Fruit fly (Drosophila melanogaster): ENCODE results near the gene CG17568.

CG17568 gene

dm6 chr2L:19154893-19155389, 26.6 kb downstream of the CG17568 start (continued):
- no peak for TF ChIP-seq CG17912 (GFP tag; optimal IDR thresholded peaks at IDR 0.05)
- no peak for TF ChIP-seq sisA (GFP tag; IDR thresholded peaks at IDR 0.05)
- TF ChIP-seq Opbp (GFP tag; IDR thresholded peaks at IDR 0.05; ENCODE audit: partially characterized antibody), result no peak
- no peak for TF ChIP-seq CG6765 (GFP tag; optimal IDR thresholded peaks at IDR 0.05)
- no peak for TF ChIP-seq CG13624 (GFP tag; optimal IDR thresholded peaks at IDR 0.05)
- TF ChIP-seq CG3407 (GFP tag; optimal IDR thresholded peaks at IDR 0.05), result no peak
- no peak for TF ChIP-seq CG1024 (GFP tag; IDR thresholded peaks at IDR 0.05)
- no peak for TF ChIP-seq CG12744 (GFP tag; optimal IDR thresholded peaks at IDR 0.05)
- no peak for TF ChIP-seq dmrt99B (tag; optimal IDR thresholded peaks at IDR 0.05)
- no peak for TF ChIP-seq wek (GFP tag; optimal IDR thresholded peaks at IDR 0.05)
- TF ChIP-seq slou (GFP tag; optimal IDR thresholded peaks at IDR 0.05), result no peak
- TF ChIP-seq prd (optimal IDR thresholded peaks at IDR 0.05), result no peak
- no peak for TF ChIP-seq prd (GFP tag; IDR thresholded peaks at IDR 0.05)
- no peak for TF ChIP-seq CG4404 (GFP tag; IDR thresholded peaks at IDR 0.05)
- TF ChIP-seq insv (GFP tag; optimal IDR thresholded peaks at IDR 0.05), result peak in 1 of 2 experiments; percentile 37
- TF ChIP-seq wdn (GFP tag; IDR thresholded peaks at IDR 0.05), result no peak
- peak; percentile 11 for TF ChIP-seq D19A (tag; optimal IDR thresholded peaks at IDR 0.05)
- no peak for TF ChIP-seq CG9817 (tag; optimal IDR thresholded peaks at IDR 0.05)
- no peak for TF ChIP-seq tap (tag; optimal IDR thresholded peaks at IDR 0.05)
- TF ChIP-seq CG10366 (GFP tag; IDR thresholded peaks at IDR 0.05), result no peak
- TF ChIP-seq slbo (GFP tag; IDR thresholded peaks at IDR 0.05), result no peak
- no peak for TF ChIP-seq schlank (tag; optimal IDR thresholded peaks at IDR 0.05)
- TF ChIP-seq mld (GFP tag; IDR thresholded peaks at IDR 0.05; ENCODE audit: partially characterized antibody), result no peak
- no peak for TF ChIP-seq B-H1 (GFP tag; IDR thresholded peaks at IDR 0.05)
- no peak for TF ChIP-seq CG13287 (GFP tag; IDR thresholded peaks at IDR 0.05; ENCODE audit: partially characterized antibody)
- no peak for TF ChIP-seq corto (GFP tag; optimal IDR thresholded peaks at IDR 0.05)
- no peak for TF ChIP-seq Dip3 (GFP tag; optimal IDR thresholded peaks at IDR 0.05)
- TF ChIP-seq CG4282 (GFP tag; optimal IDR thresholded peaks at IDR 0.05), result no peak
- TF ChIP-seq CG17359 (tag; optimal IDR thresholded peaks at IDR 0.05), result no peak
- TF ChIP-seq aop (GFP tag; IDR thresholded peaks at IDR 0.05), result 0 out of 2 replicates have a peak, but pooled peaks have one; percentile 59
- no peak for TF ChIP-seq CG6689 (GFP tag; IDR thresholded peaks at IDR 0.05)
- TF ChIP-seq CG8924 (tag; optimal IDR thresholded peaks at IDR 0.05), result peak; percentile 24
- TF ChIP-seq nmo (GFP tag; optimal IDR thresholded peaks at IDR 0.05), result peak; percentile 19
- no peak for TF ChIP-seq inv (GFP tag; IDR thresholded peaks at IDR 0.05; ENCODE audit: partially characterized antibody)
- no peak for TF ChIP-seq eyg (GFP tag; optimal IDR thresholded peaks at IDR 0.05)
- TF ChIP-seq bigmax (GFP tag; optimal IDR thresholded peaks at IDR 0.05), result no peak
- TF ChIP-seq ase (GFP tag; IDR thresholded peaks at IDR 0.05), result 0 out of 3 replicates have a peak, but pooled peaks have one; percentile 22
- TF ChIP-seq CG9797 (GFP tag; optimal IDR thresholded peaks at IDR 0.05), result no peak
- no peak for TF ChIP-seq CG10267 (tag; optimal IDR thresholded peaks at IDR 0.05)
- TF ChIP-seq exex (tag; optimal IDR thresholded peaks at IDR 0.05), result no peak
- TF ChIP-seq p53 (GFP tag; optimal IDR thresholded peaks at IDR 0.05), result no peak
- TF ChIP-seq Poxn (GFP tag; IDR thresholded peaks at IDR 0.05), result no peak
- TF ChIP-seq org-1 (GFP tag; optimal IDR thresholded peaks at IDR 0.05), result no peak
- no peak for TF ChIP-seq slp2 (GFP tag; optimal IDR thresholded peaks at IDR 0.05)
- TF ChIP-seq BEAF-32 (GFP tag; optimal IDR thresholded peaks at IDR 0.05), result no peak
- TF ChIP-seq Side (GFP tag; optimal IDR thresholded peaks at IDR 0.05), result no peak
- no peak for TF ChIP-seq jumu (GFP tag; optimal IDR thresholded peaks at IDR 0.05)
- TF ChIP-seq sob (GFP tag; IDR thresholded peaks at IDR 0.05), result no peak
- TF ChIP-seq pho (GFP tag; optimal IDR thresholded peaks at IDR 0.05), result no peak
- TF ChIP-seq CG3065 (GFP tag; optimal IDR thresholded peaks at IDR 0.05), result no peak
- peak; percentile 70; the same call in 1 of the 2 replicates for TF ChIP-seq CG42726 (GFP tag; IDR thresholded peaks at IDR 0.05; ENCODE audit: partially characterized antibody)
- peak; percentile 90 for TF ChIP-seq Med (GFP tag)
